Worm (Caenorhabditis elegans) whole organism, L4/young adult: Measurements from ENCODE around the gene C46C11.3.
A peak's percentile ranks its signal among the peaks of the same experiment; 100 is the strongest.

Experiments
- W03F9.2 ChIP-seq: fragments of 150-350 bp; optimal IDR thresholded peaks from 2 replicates; lab custom pipeline; 2014; ENCODE audit warnings: missing biosample characterization, missing genetic modification characterization
- dao-5 ChIP-seq: sonication (generic microtip); optimal IDR thresholded peaks from 2 replicates; lab custom pipeline; 2016; ENCODE audit warnings: missing genotype, missing genetic modification characterization, moderate library complexity, missing compliant biosample characterization
- him-1 ChIP-seq: sonication (generic microtip); optimal IDR thresholded peaks from 2 replicates; lab custom pipeline; 2016; ENCODE audit warnings: missing genotype, missing genetic modification reagents, missing genetic modification characterization, missing compliant biosample characterization

The C46C11.3 gene

DNA sequence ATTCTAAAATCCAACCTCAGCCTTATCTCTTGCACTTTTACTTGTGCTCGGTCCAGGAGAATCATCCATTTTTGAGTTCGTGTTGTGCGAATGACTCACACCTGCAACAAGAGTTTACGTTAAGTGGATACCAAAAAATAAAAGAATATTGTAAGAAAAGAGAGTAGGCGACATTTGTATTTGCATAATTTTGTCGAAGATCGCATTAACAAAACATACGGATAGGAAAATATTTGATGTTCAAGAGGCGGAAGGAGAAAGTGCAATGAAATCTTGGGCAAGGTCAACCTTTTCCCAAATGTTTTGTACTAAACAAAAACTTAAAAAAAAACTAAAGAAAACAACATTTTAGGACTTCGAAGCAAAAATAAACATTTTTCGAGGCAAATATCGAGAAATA, 16.3 kb upstream of the C46C11.3 start, which contains the start of gene spat-3:
spat-3 (minus strand) TSS at position 101 of the 400 bp plus-strand sequence.
- TF ChIP-seq W03F9.2 (tag; lab: Kevin White, UChicago) = no peak

DNA sequence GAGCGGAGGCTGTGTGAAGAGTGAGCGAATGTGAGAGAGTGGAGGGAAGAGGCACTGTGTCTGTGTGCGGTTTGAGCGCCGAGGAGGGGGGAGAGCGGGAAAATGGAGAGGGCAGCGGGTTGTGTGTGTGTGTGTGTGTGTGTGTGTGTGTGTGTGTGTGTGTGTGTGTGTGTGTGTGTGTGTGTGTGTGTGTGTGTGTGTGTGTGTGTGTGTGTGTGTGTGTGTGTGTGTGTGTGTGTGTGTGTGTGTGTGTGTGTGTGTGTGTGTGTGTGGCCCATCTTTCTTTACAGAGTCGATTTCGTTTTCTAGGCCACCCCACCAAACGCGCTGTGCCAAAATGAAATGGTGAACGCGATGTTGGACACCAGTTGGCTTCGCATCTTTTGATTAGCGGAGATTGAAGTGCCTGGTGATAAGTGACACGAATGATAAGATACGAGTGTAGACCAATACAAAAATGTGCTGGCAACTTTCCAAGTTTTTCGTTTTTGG, 15.7 kb upstream of the C46C11.3 start:
- TF ChIP-seq him-1 (tag; lab: Kevin White, UChicago) = peak; percentile 90

DNA sequence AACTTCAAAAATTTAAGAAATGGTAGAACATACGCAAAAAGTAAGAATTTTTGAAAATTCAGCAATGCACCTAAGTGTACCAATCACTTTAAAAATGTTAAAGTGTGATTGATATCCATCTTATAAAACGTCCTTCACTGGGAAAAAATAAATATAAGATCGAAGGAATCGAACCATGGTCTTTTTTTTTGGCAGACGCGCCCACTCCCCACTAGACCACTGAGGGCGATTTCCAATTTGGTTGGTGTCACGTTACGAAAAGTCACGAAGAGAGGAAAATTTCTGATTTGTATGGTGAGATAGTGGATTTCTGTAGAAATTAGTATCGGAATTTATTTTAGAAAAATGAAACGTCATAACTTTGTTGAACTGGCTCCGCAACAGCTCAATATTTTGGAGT, 14.8 kb upstream of the C46C11.3 start:
- no peak for TF ChIP-seq dao-5 (tag; lab: Kevin White, UChicago)
- no peak for TF ChIP-seq W03F9.2 (tag; lab: Kevin White, UChicago)
- TF ChIP-seq him-1 (tag; lab: Kevin White, UChicago) = no peak

- TF ChIP-seq dao-5 (tag; lab: Kevin White, UChicago) (no peak), W03F9.2 (tag; lab: Kevin White, UChicago) (no peak), him-1 (tag; lab: Kevin White, UChicago) (no peak)
These were observed 12.5 kb upstream of the C46C11.3 start for ce11 chrX:4609635-4610034.

- no peak for TF ChIP-seq dao-5 (tag; lab: Kevin White, UChicago)
- no peak for TF ChIP-seq W03F9.2 (tag; lab: Kevin White, UChicago)
- no peak for TF ChIP-seq him-1 (tag; lab: Kevin White, UChicago)
These were observed 7.1 kb upstream of the C46C11.3 start for ce11 chrX:4615034-4615433.

ce11 chrX:4616832-4617231, 5.3 kb upstream of the C46C11.3 start:
- TF ChIP-seq W03F9.2 (tag; lab: Kevin White, UChicago) (no peak), dao-5 (tag; lab: Kevin White, UChicago) (no peak), him-1 (tag; lab: Kevin White, UChicago) (peak; percentile 46)

- TF ChIP-seq him-1 (tag; lab: Kevin White, UChicago) (no peak), dao-5 (tag; lab: Kevin White, UChicago) (no peak), W03F9.2 (tag; lab: Kevin White, UChicago) (no peak)
These were observed 2.5 kb upstream of the C46C11.3 start, which contains the start of gene pqn-65 for ce11 chrX:4619582-4619981. pqn-65 (minus strand) TSS chrX:4619635.

ce11 chrX:4620019-4620418, 2.1 kb upstream of the C46C11.3 start:
- TF ChIP-seq him-1 (tag; lab: Kevin White, UChicago) (peak; percentile 22), dao-5 (tag; lab: Kevin White, UChicago) (no peak), W03F9.2 (tag; lab: Kevin White, UChicago) (no peak)

- TF ChIP-seq him-1 (tag; lab: Kevin White, UChicago) = no peak
- TF ChIP-seq dao-5 (tag; lab: Kevin White, UChicago) = no peak
- no peak for TF ChIP-seq W03F9.2 (tag; lab: Kevin White, UChicago)
These were observed 1.6 kb downstream of the C46C11.3 start for ce11 chrX:4623707-4624106.

DNA sequence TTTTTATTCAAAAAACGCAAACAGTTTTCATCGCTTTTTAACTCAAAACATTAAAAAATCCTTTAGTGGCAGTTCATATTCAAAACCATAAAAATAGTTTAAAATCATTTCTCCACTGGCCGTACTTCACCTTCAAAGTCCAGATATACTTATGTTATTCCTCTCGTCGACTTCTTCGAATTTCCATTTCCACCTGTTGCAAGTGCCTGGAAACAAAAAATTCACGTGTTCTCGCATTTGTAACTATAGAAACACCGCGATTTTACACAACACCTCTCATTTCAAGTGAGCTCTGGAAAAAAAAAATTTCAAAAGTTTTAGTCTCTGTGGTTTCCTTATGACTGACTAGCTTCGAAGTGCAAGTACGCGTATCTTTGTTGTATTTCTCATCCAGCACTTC, 3.0 kb downstream of the C46C11.3 start:
- no peak for TF ChIP-seq W03F9.2 (tag; lab: Kevin White, UChicago)
- TF ChIP-seq dao-5 (tag; lab: Kevin White, UChicago) = no peak
- no peak for TF ChIP-seq him-1 (tag; lab: Kevin White, UChicago)

DNA sequence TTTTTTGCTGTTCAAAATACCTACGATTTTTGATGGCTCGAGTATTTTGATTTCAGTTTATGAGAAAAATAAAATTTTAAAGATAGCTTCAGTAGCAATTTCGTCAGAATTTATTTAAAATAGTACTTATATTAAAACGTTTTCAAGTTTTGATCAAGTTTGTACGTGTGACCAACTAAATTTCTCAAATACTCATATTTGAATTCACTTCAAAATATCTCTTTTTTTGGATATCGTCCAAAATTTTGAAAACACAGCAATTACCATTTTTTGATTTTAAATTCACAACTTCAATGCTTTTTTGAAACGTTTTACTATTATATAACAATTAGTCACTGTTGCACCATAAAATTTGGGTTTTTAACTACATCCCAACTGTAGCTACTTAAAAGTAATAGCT, 4.8 kb downstream of the C46C11.3 start:
- TF ChIP-seq him-1 (tag; lab: Kevin White, UChicago) (no peak), dao-5 (tag; lab: Kevin White, UChicago) (no peak), W03F9.2 (tag; lab: Kevin White, UChicago) (no peak)

DNA sequence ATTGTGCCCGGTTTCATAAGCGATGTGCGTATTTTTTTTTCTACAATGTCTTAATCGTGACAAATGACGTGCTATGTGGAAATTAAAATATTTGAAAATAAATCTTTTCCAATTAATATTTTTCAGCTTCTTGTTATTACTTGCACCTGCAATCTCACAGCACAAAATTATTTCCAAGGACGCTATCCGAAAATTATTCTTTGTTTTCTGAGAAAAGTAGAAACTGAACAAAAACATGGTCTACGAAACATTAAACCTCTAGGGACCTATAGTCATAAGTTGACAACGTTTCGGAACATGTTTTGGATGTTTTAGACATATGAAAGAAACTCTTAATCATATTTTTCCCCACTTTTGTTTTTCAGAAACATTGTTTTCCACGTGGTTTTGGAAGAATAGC, 6.2 kb downstream of the C46C11.3 start:
- TF ChIP-seq him-1 (tag; lab: Kevin White, UChicago) = no peak
- no peak for TF ChIP-seq W03F9.2 (tag; lab: Kevin White, UChicago)
- no peak for TF ChIP-seq dao-5 (tag; lab: Kevin White, UChicago)

- no peak for TF ChIP-seq him-1 (tag; lab: Kevin White, UChicago)
- TF ChIP-seq dao-5 (tag; lab: Kevin White, UChicago) = no peak
- no peak for TF ChIP-seq W03F9.2 (tag; lab: Kevin White, UChicago)
These were observed 6.9 kb downstream of the C46C11.3 start for ce11 chrX:4628817-4629575.

- TF ChIP-seq dao-5 (tag; lab: Kevin White, UChicago) (no peak), W03F9.2 (tag; lab: Kevin White, UChicago) (no peak), him-1 (tag; lab: Kevin White, UChicago) (no peak)
These were observed 10.0 kb downstream of the C46C11.3 start, which contains the start of gene slcr-46.1 for ce11 chrX:4632088-4632487. slcr-46.1 (plus strand) TSS chrX:4632361.
